Worm (Caenorhabditis elegans): ENCODE measurements around the gene cdgs-1.

Gene cdgs-1

DNA sequence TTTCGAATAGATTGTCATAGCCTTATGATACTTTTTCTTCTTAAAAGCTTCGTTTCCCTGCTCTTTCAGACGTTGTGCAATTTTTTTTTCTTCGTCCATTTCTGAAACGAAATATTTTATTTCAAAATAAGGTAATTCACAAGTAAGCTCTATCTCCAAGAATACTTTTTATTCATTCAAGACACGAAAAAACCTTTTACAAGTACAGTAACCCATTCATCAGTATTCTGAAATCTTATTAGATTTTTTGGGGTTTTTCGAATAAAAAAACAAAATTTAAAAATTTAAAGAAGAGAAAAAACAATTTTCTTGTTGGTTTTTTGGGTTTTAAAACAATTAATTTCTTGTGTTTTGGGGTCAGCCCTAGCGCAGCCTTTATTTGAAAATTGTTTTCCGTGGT is 36.7 kb downstream of the cdgs-1 start, which contains the start of gene rpap-3:
Gene rpap-3, minus strand, starts transcription at position 101 of the 400 bp plus-strand sequence.
- no peak for TF ChIP-seq ceh-18 (tag; optimal IDR thresholded peaks at IDR 0.05)
- no peak for TF ChIP-seq ceh-30 (tag; optimal IDR thresholded peaks at IDR 0.05)
- TF ChIP-seq sox-2 (GFP tag; IDR thresholded peaks at IDR 0.05), result no peak
- no peak for TF ChIP-seq hlh-8 (tag; optimal IDR thresholded peaks at IDR 0.05)
- no peak for TF ChIP-seq ref-2 (tag; optimal IDR thresholded peaks at IDR 0.05)
- no peak for TF ChIP-seq lim-6 (tag; optimal IDR thresholded peaks at IDR 0.05)
- no peak for TF ChIP-seq eyg-1 (tag; optimal IDR thresholded peaks at IDR 0.05)

ce11 chrIV:7775725-7776124 is 39.8 kb downstream of the cdgs-1 start, which contains the start of gene swd-2.1:
Gene swd-2.1, plus strand, starts transcription at chrIV:7776025.
- no peak for TF ChIP-seq npax-4 (tag; optimal IDR thresholded peaks at IDR 0.05)
- TF ChIP-seq tbx-7 (tag; optimal IDR thresholded peaks at IDR 0.05), result no peak
- no peak for TF ChIP-seq fkh-6 (tag; optimal IDR thresholded peaks at IDR 0.05)
- TF ChIP-seq F13H6.1 (tag; optimal IDR thresholded peaks at IDR 0.05), result no peak
- no peak for TF ChIP-seq unc-55 (GFP tag; optimal IDR thresholded peaks at IDR 0.05)
- TF ChIP-seq unc-86 (tag; optimal IDR thresholded peaks at IDR 0.05), result no peak
- TF ChIP-seq dmd-4 (tag; optimal IDR thresholded peaks at IDR 0.05; ENCODE audit: borderline replicate concordance), result no peak
- no peak for TF ChIP-seq eyg-1 (tag; optimal IDR thresholded peaks at IDR 0.05)
- TF ChIP-seq elt-4 (tag; optimal IDR thresholded peaks at IDR 0.05), result no peak
- TF ChIP-seq ceh-34 (tag; optimal IDR thresholded peaks at IDR 0.05), result no peak
- no peak for TF ChIP-seq sdc-2 (tag; optimal IDR thresholded peaks at IDR 0.05)

DNA sequence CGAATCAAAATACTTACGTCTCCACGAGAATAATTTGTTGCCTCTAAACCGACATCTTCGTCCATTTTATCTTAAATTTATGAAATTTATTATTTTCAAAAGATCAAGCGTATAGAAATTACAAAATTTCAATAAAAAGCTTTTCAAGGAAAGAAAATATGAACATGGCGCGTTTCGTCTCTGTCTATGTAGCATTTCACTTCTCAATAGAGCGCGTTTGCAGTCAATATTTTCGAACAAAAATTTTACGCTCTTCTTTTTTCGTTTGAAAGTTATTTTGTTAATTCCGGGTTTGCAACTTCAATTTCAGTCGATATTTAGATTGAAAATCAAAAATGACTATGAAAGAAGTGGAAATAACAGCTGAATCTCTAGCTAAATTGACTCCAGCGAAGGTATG is 41.3 kb downstream of the cdgs-1 start, which contains the start of the genes hcf-1 and swd-2.2:
Gene hcf-1, minus strand, starts transcription at position 70 of the 400 bp plus-strand sequence.
Gene swd-2.2, plus strand, starts transcription at position 206 of the 400 bp plus-strand sequence.
- TF ChIP-seq gmeb-2 (tag; optimal IDR thresholded peaks at IDR 0.05), result no peak
- peak; percentile 18 for TF ChIP-seq nfya-1 (tag; optimal IDR thresholded peaks at IDR 0.05)

DNA sequence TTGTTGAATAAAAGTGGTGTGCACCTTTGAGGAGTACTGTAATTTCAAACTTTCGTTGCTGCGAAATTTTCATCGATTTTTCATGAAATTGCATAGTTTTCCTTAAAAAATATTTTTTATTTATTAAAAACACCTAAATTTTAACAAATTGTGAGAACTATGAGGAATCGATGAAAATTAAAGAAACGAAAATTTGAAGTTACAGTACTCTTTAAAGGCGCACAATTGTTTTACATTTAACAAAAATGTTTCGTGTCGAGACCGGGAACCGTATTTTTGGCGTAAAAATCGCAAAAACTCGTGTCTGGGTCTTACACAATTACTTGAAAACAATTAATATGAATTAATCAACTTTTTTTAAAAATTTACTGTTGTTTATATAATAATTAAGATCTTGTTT is 45.4 kb downstream of the cdgs-1 start, which contains the start of gene rdl-1:
Gene rdl-1, minus strand, starts transcription at position 101 of the 400 bp plus-strand sequence.
- TF ChIP-seq ceh-45 (GFP tag; IDR thresholded peaks at IDR 0.05), result no peak
- TF ChIP-seq lin-11 (tag; optimal IDR thresholded peaks at IDR 0.05), result no peak
- TF ChIP-seq ceh-22 (tag; optimal IDR thresholded peaks at IDR 0.05), result no peak
- no peak for TF ChIP-seq pag-3 (tag; optimal IDR thresholded peaks at IDR 0.05; ENCODE audit: borderline replicate concordance)
- TF ChIP-seq hlh-13 (GFP tag; optimal IDR thresholded peaks at IDR 0.05), result no peak
- TF ChIP-seq ceh-48 (tag; optimal IDR thresholded peaks at IDR 0.05), result no peak
- TF ChIP-seq fkh-10 (GFP tag; optimal IDR thresholded peaks at IDR 0.05), result no peak
- no peak for TF ChIP-seq tbx-7 (tag; optimal IDR thresholded peaks at IDR 0.05)
- TF ChIP-seq dve-1 (tag; optimal IDR thresholded peaks at IDR 0.05), result no peak
- TF ChIP-seq nfya-1 (tag; optimal IDR thresholded peaks at IDR 0.05), result no peak
- no peak for TF ChIP-seq hlh-6 (tag; optimal IDR thresholded peaks at IDR 0.05)
- no peak for TF ChIP-seq unc-55 (GFP tag; optimal IDR thresholded peaks at IDR 0.05)
- TF ChIP-seq rnt-1 (tag; optimal IDR thresholded peaks at IDR 0.05), result no peak
- no peak for TF ChIP-seq T23F11.4 (GFP tag; optimal IDR thresholded peaks at IDR 0.05)

- no peak for TF ChIP-seq ztf-16 (tag; optimal IDR thresholded peaks at IDR 0.05)
- no peak for TF ChIP-seq hlh-8 (tag; optimal IDR thresholded peaks at IDR 0.05)
- no peak for TF ChIP-seq hlh-13 (GFP tag; optimal IDR thresholded peaks at IDR 0.05)
- TF ChIP-seq unc-86 (tag; optimal IDR thresholded peaks at IDR 0.05), result no peak
- no peak for TF ChIP-seq F13H6.1 (tag; optimal IDR thresholded peaks at IDR 0.05)
- no peak for TF ChIP-seq ceh-9 (tag; optimal IDR thresholded peaks at IDR 0.05)
- no peak for TF ChIP-seq zip-5 (tag; optimal IDR thresholded peaks at IDR 0.05)
- no peak for TF ChIP-seq tbx-2 (tag; optimal IDR thresholded peaks at IDR 0.05)
- no peak for TF ChIP-seq odd-2 (tag; optimal IDR thresholded peaks at IDR 0.05)
- no peak for TF ChIP-seq fax-1 (tag; optimal IDR thresholded peaks at IDR 0.05)
- no peak for TF ChIP-seq Y22D7AL.16 (tag; optimal IDR thresholded peaks at IDR 0.05)
- no peak for TF ChIP-seq fkh-6 (tag; optimal IDR thresholded peaks at IDR 0.05)
- TF ChIP-seq lin-11 (tag; optimal IDR thresholded peaks at IDR 0.05), result no peak
- no peak for TF ChIP-seq ama-1 (optimal IDR thresholded peaks at IDR 0.05)
- TF ChIP-seq C38D4.7 (GFP tag; optimal IDR thresholded peaks at IDR 0.05), result no peak
- TF ChIP-seq pat-9 (tag; optimal IDR thresholded peaks at IDR 0.05), result no peak
- TF ChIP-seq syd-9 (tag; optimal IDR thresholded peaks at IDR 0.05), result no peak
- TF ChIP-seq sox-4 (tag; optimal IDR thresholded peaks at IDR 0.05), result no peak
- no peak for TF ChIP-seq dve-1 (tag; optimal IDR thresholded peaks at IDR 0.05)
- no peak for TF ChIP-seq ahr-1 (tag; optimal IDR thresholded peaks at IDR 0.05)
Measured at ce11 chrIV:7764319-7764718, 51.2 kb downstream of the cdgs-1 start.

Data from whole organism, late embryonic.